Worm (Caenorhabditis elegans) whole organism, L1 larva: ENCODE results near the gene Y116A8C.24.

Source experiments
- alr-1 ChIP-seq: fragments of 200-800 bp; sonication (Bioruptor generic); optimal IDR thresholded peaks from 2 replicates; lab custom pipeline; 2018; ENCODE audit warnings: borderline replicate concordance, mild to moderate bottlenecking, missing genetic modification characterization, missing compliant biosample characterization
- ceh-63 ChIP-seq: fragments of 200-800 bp; sonication (Bioruptor generic); optimal IDR thresholded peaks from 2 replicates; lab custom pipeline; 2018; ENCODE audit warnings: mild to moderate bottlenecking, missing genetic modification characterization, missing compliant biosample characterization
- ceh-90 ChIP-seq: sonication (generic microtip); optimal IDR thresholded peaks from 2 replicates; lab custom pipeline; 2016; ENCODE audit warnings: missing genetic modification characterization, missing compliant biosample characterization
- dpl-1 ChIP-seq, 3 experiments: fragments of 150-350 bp in 2 of 3; sonication (generic microtip) in 1 of 3; optimal IDR thresholded peaks; 2 replicates each; lab custom pipeline; 2014 to 2017; ENCODE audit warnings: missing biosample characterization in 3 of 3, missing genetic modification characterization in 3 of 3, missing genetic modification reagents in 3 of 3
- efl-1 ChIP-seq, 4 experiments: fragments of 150-350 bp; optimal IDR thresholded peaks in 3 of 4; peaks in 1 of 4; 1 replicate in 1 of 4; 2 replicates in 3 of 4; lab custom pipeline; 2014; ENCODE audit warnings: missing biosample characterization in 2 of 4, missing genetic modification characterization in 2 of 4, missing genetic modification reagents in 2 of 4
- egl-13 ChIP-seq: sonication (generic microtip); optimal IDR thresholded peaks from 2 replicates; lab custom pipeline; 2016; ENCODE audit warnings: missing genotype, missing genetic modification reagents, missing genetic modification characterization, missing compliant biosample characterization
- elt-2 ChIP-seq: sonication (generic microtip); optimal IDR thresholded peaks from 2 replicates; lab custom pipeline; 2016; ENCODE audit warnings: missing genetic modification characterization, mild to moderate bottlenecking, inconsistent platforms, missing compliant biosample characterization, missing genetic modification reagents
- fkh-10 ChIP-seq: sonication (generic microtip); optimal IDR thresholded peaks from 2 replicates; lab custom pipeline; 2017; ENCODE audit warnings: missing biosample characterization, missing genetic modification reagents, missing genetic modification characterization
- fkh-4 ChIP-seq: sonication (generic microtip); optimal IDR thresholded peaks from 2 replicates; lab custom pipeline; 2016; ENCODE audit warnings: missing compliant biosample characterization, missing genetic modification characterization, borderline replicate concordance
- fos-1 ChIP-seq: fragments of 150-350 bp; optimal IDR thresholded peaks from 2 replicates; lab custom pipeline; 2014; ENCODE audit warnings: missing biosample characterization, missing genetic modification characterization
- hlh-17 ChIP-seq: fragments of 200-800 bp; sonication (Bioruptor generic); optimal IDR thresholded peaks from 2 replicates; lab custom pipeline; 2018; ENCODE audit warnings: missing genetic modification characterization, mild to moderate bottlenecking, missing compliant biosample characterization, moderate library complexity, borderline replicate concordance
- hlh-4 ChIP-seq: sonication (generic microtip); optimal IDR thresholded peaks from 2 replicates; lab custom pipeline; 2016; ENCODE audit warnings: mild to moderate bottlenecking, missing genetic modification characterization, missing compliant biosample characterization
- irx-1 ChIP-seq: sonication (generic microtip); optimal IDR thresholded peaks from 2 replicates; lab custom pipeline; 2016; ENCODE audit warnings: missing genetic modification characterization, missing compliant biosample characterization
- lin-39 ChIP-seq: fragments of 150-350 bp; optimal IDR thresholded peaks from 2 replicates; lab custom pipeline; 2014; ENCODE audit warnings: missing biosample characterization, missing genetic modification reagents, missing genetic modification characterization
- lsy-2 ChIP-seq, 2 experiments: fragments of 150-350 bp; optimal IDR thresholded peaks; 2 replicates each; lab custom pipeline; 2014; ENCODE audit warnings: missing biosample characterization in 2 of 2, missing genetic modification characterization in 2 of 2
- mab-9 ChIP-seq: fragments of 200-800 bp; sonication (Bioruptor generic); IDR thresholded peaks from 2 replicates; pipeline ENCODE4 v1.3.6; 2022; ENCODE audit warnings: missing genetic modification reagents, missing genetic modification characterization, missing compliant biosample characterization
- nhr-19 ChIP-seq: fragments of 200-800 bp; sonication (Bioruptor generic); conservative IDR thresholded peaks from 2 replicates; pipeline ENCODE4 v1.3.6; 2022; ENCODE audit warnings: missing genetic modification characterization, missing compliant biosample characterization
- nhr-237 ChIP-seq: fragments of 150-350 bp; optimal IDR thresholded peaks from 2 replicates; lab custom pipeline; 2014; ENCODE audit warnings: missing biosample characterization, missing genetic modification characterization
- nhr-28 ChIP-seq: fragments of 150-350 bp; optimal IDR thresholded peaks from 2 replicates; lab custom pipeline; 2014; ENCODE audit warnings: missing biosample characterization, missing genetic modification characterization
- nhr-47 ChIP-seq: sonication (generic microtip); optimal IDR thresholded peaks from 2 replicates; lab custom pipeline; 2016; ENCODE audit warnings: mild to moderate bottlenecking, missing genetic modification characterization, moderate library complexity, missing compliant biosample characterization
- nhr-71 ChIP-seq: sonication (generic microtip); optimal IDR thresholded peaks from 2 replicates; lab custom pipeline; 2016; ENCODE audit warnings: mild to moderate bottlenecking, missing genetic modification characterization, moderate library complexity, missing compliant biosample characterization
- nhr-77 ChIP-seq: fragments of 150-350 bp; optimal IDR thresholded peaks from 2 replicates; lab custom pipeline; 2014; ENCODE audit warnings: missing biosample characterization, missing genetic modification characterization
- nhr-85 ChIP-seq: sonication (generic microtip); peaks from one replicate; lab custom pipeline; 2016; ENCODE audit warnings: missing genetic modification characterization, inconsistent platforms, missing compliant biosample characterization
- nhr-90 ChIP-seq: sonication (generic microtip); optimal IDR thresholded peaks from 2 replicates; lab custom pipeline; 2016; ENCODE audit warnings: mild to moderate bottlenecking, missing genetic modification characterization, missing compliant biosample characterization; ENCODE audit not compliant: poor library complexity
- pqm-1 ChIP-seq: sonication (generic microtip); optimal IDR thresholded peaks from 3 replicates; lab custom pipeline; 2017; ENCODE audit warnings: missing biosample characterization, missing genetic modification characterization
- skn-1 ChIP-seq: fragments of 150-350 bp; optimal IDR thresholded peaks from 2 replicates; lab custom pipeline; 2014; ENCODE audit warnings: missing biosample characterization, missing genetic modification characterization
- sptf-1 ChIP-seq: fragments of 150-350 bp; optimal IDR thresholded peaks from 2 replicates; lab custom pipeline; 2014; ENCODE audit warnings: missing biosample characterization, missing genetic modification characterization
- sup-37 ChIP-seq: fragments of 200-800 bp; sonication (Bioruptor generic); optimal IDR thresholded peaks from 2 replicates; lab custom pipeline; 2018; ENCODE audit warnings: mild to moderate bottlenecking, missing genetic modification characterization, missing compliant biosample characterization
- swsn-7 ChIP-seq: sonication (generic microtip); optimal IDR thresholded peaks from 2 replicates; lab custom pipeline; 2016; ENCODE audit warnings: missing genetic modification characterization, missing compliant biosample characterization
- vab-15 ChIP-seq: sonication (generic microtip); optimal IDR thresholded peaks from 2 replicates; lab custom pipeline; 2017; ENCODE audit warnings: missing genotype, mild to moderate bottlenecking, missing genetic modification characterization, missing compliant biosample characterization
- zip-4 ChIP-seq: fragments of 200-800 bp; sonication (Bioruptor generic); optimal IDR thresholded peaks from 2 replicates; lab custom pipeline; 2018; ENCODE audit warnings: mild to moderate bottlenecking, missing genetic modification characterization, moderate library complexity, missing compliant biosample characterization
- ztf-11 ChIP-seq, 2 experiments: sonication (generic microtip); optimal IDR thresholded peaks; 2 replicates each; lab custom pipeline; 2016 to 2017; ENCODE audit warnings: missing genetic modification characterization in 2 of 2, missing biosample characterization in 1 of 2, missing compliant biosample characterization in 1 of 2

Y116A8C.24 gene

DNA sequence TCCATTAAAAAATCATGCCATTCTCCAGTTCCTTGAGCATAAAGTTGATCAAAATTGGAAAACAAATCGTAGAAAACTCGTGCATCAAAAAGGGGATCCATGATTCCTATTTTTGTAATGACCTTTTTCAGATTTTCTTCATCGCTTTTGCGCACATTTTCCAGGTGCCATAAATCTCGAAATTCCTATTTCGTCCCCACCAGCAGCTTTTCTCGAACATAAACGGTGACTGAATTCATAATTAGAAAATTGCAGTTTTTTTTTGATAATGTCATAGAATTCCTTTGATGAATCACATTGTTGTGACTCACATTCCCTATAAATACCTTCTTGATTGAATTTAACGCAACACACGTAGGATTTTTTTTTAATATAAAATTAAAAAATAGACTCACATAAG is 40.2 kb downstream of the Y116A8C.24 start, which contains the start of gene nhr-229:
Gene nhr-229, minus strand, starts transcription at position 101 of the 400 bp plus-strand sequence.
- TF ChIP-seq nhr-85 (peak; percentile 17), swsn-7 (tag; lab: Kevin White, UChicago) (no peak)

- TF ChIP-seq nhr-71 (tag; lab: Kevin White, UChicago) (no peak), dpl-1 (GFP tag; optimal IDR thresholded peaks at IDR 0.05; lab: Kevin White, UChicago) (no peak), ceh-90 (no peak), lin-39 (tag; lab: Kevin White, UChicago) (no peak), fkh-10 (GFP tag; lab: Kevin White, UChicago) (no peak), vab-15 (tag; lab: Kevin White, UChicago) (no peak), nhr-19 (GFP tag; lab: Robert Waterston, UW) (no peak), alr-1 (no peak), nhr-237 (tag; lab: Kevin White, UChicago) (no peak), mab-9 (GFP tag; lab: Robert Waterston, UW) (no peak), nhr-90 (no peak), skn-1 (tag; lab: Kevin White, UChicago) (no peak), egl-13 (tag; lab: Kevin White, UChicago) (no peak), sptf-1 (tag; lab: Kevin White, UChicago) (no peak), hlh-17 (no peak), irx-1 (tag; lab: Kevin White, UChicago) (no peak)
These were observed 44.1 kb downstream of the Y116A8C.24 start for ce11 chrIV:17026568-17026967.

- TF ChIP-seq ztf-11 (tag; optimal IDR thresholded peaks at IDR 0.05; lab: Kevin White, UChicago) (no peak), nhr-28 (tag; lab: Kevin White, UChicago) (no peak), efl-1 (optimal IDR thresholded peaks at IDR 0.05; lab: Kevin White, UChicago) (no peak), efl-1 (GFP tag; optimal IDR thresholded peaks at IDR 0.05 in 1 of 2; lab: Kevin White, UChicago) (no peak), fkh-4 (tag; lab: Kevin White, UChicago) (no peak), nhr-77 (no peak), hlh-4 (tag; lab: Kevin White, UChicago) (no peak)
These were observed 45.7 kb downstream of the Y116A8C.24 start, which contains the start of gene dct-13 for ce11 chrIV:17025017-17025416. TSS of gene dct-13 (minus strand) at chrIV:17025117.

- TF ChIP-seq nhr-77 (no peak), elt-2 (tag; lab: Kevin White, UChicago) (no peak), ceh-63 (GFP tag; lab: Kevin White, UChicago) (no peak), skn-1 (tag; lab: Kevin White, UChicago) (no peak), lsy-2 (tag; optimal IDR thresholded peaks at IDR 0.05; lab: Kevin White, UChicago) (no peak), nhr-47 (tag; lab: Kevin White, UChicago) (no peak), zip-4 (no peak), fos-1 (tag; lab: Kevin White, UChicago) (no peak), hlh-4 (tag; lab: Kevin White, UChicago) (no peak), pqm-1 (tag; lab: Kevin White, UChicago) (no peak), efl-1 (optimal IDR thresholded peaks at IDR 0.05; lab: Kevin White, UChicago) (no peak), efl-1 (GFP tag; optimal IDR thresholded peaks at IDR 0.05 in 1 of 2; lab: Kevin White, UChicago) (no peak), sup-37 (GFP tag; lab: Kevin White, UChicago) (no peak)
- TF ChIP-seq, all 84 proteins: peak for 0
These were observed 49.6 kb downstream of the Y116A8C.24 start for ce11 chrIV:17021042-17021441.
